Worm (Caenorhabditis elegans) whole organism, L4/young adult: ENCODE data around the gene Y94H6A.2.
"Not testable (repeated sequence)": the region's sequence is repeated elsewhere in the genome, so short reads cannot be mapped to it uniquely, and the experiment has no call there.

Source experiments
- W03F9.2 ChIP-seq: fragments of 150-350 bp; optimal IDR thresholded peaks from 2 replicates; lab custom pipeline; 2014; ENCODE audit warnings: missing biosample characterization, missing genetic modification characterization
- dao-5 ChIP-seq: sonication (generic microtip); optimal IDR thresholded peaks from 2 replicates; lab custom pipeline; 2016; ENCODE audit warnings: missing genotype, missing genetic modification characterization, moderate library complexity, missing compliant biosample characterization
- him-1 ChIP-seq: sonication (generic microtip); optimal IDR thresholded peaks from 2 replicates; lab custom pipeline; 2016; ENCODE audit warnings: missing genotype, missing genetic modification reagents, missing genetic modification characterization, missing compliant biosample characterization

DNA sequence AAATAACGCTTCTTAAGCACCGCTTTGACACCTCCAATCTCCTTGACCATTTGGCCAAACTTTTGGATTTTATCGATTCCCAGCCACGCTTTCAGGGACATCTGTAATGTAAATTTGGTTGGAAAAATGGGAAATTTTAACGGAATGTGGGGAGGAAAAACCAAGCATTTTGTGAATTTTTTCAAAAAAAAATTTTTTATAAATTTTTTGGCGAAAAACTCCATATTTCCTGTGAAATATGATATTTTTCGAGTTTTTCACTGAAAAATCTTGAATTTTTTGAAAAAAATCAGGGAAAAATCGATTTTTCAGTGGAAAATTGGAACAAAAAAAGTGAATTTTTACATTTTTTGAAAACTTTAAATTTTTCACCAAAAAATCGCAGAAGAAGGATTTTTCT is 10.4 kb upstream of the Y94H6A.2 start, which contains the start of gene ndua-12:
- not testable (repeated sequence) for TF ChIP-seq W03F9.2, him-1, dao-5 (tag; lab: Kevin White, UChicago)
